Fruit fly (Drosophila melanogaster) whole organism, embryonic: ENCODE measurements around the gene CG33511.

Experiments used
- Aef1 ChIP-seq: fragments of 200-800 bp; sonication (Bioruptor generic); IDR thresholded peaks from 3 replicates; pipeline ENCODE4 v1.3.6; 2022; ENCODE audit warnings: missing biosample characterization, missing genetic modification characterization
- Atf-2 ChIP-seq: fragments of 200-800 bp; sonication (Bioruptor generic); optimal IDR thresholded peaks from 2 replicates; lab custom pipeline; 2016; ENCODE audit warnings: missing biosample characterization, missing genetic modification characterization
- CG10543 ChIP-seq: fragments of 200-800 bp; sonication (Bioruptor generic); optimal IDR thresholded peaks from 3 replicates; lab custom pipeline; 2017; ENCODE audit warnings: missing biosample characterization, mild to moderate bottlenecking, missing genetic modification characterization, moderate library complexity
- CG10654 ChIP-seq: fragments of 200-800 bp; sonication (Bioruptor generic); optimal IDR thresholded peaks from 2 replicates; lab custom pipeline; 2016; ENCODE audit warnings: missing biosample characterization, missing genetic modification characterization
- CG12236 ChIP-seq: fragments of 200-800 bp; sonication (Bioruptor generic); optimal IDR thresholded peaks from 2 replicates; lab custom pipeline; 2016; ENCODE audit warnings: missing biosample characterization, missing genetic modification characterization
- CG12391 ChIP-seq: fragments of 200-800 bp; sonication (Bioruptor generic); optimal IDR thresholded peaks from 3 replicates; lab custom pipeline; 2018; ENCODE audit warnings: missing biosample characterization, mild to moderate bottlenecking, missing genetic modification characterization, moderate library complexity
- CG1832 ChIP-seq: fragments of 200-800 bp; sonication (Bioruptor generic); optimal IDR thresholded peaks from 2 replicates; lab custom pipeline; 2017; ENCODE audit warnings: missing biosample characterization, mild to moderate bottlenecking, missing genetic modification characterization, inconsistent platforms
- CG30431 ChIP-seq: fragments of 200-800 bp; sonication (Bioruptor generic); optimal IDR thresholded peaks from 2 replicates; lab custom pipeline; 2017; ENCODE audit warnings: missing biosample characterization, missing genetic modification characterization
- CG3281 ChIP-seq: fragments of 200-800 bp; sonication (Bioruptor generic); optimal IDR thresholded peaks from 3 replicates; lab custom pipeline; 2017; ENCODE audit warnings: missing biosample characterization, mild to moderate bottlenecking, missing genetic modification characterization
- CG34376 ChIP-seq: fragments of 200-800 bp; sonication (Bioruptor generic); optimal IDR thresholded peaks from 2 replicates; lab custom pipeline; 2018; ENCODE audit warnings: missing biosample characterization, mild to moderate bottlenecking, missing genetic modification characterization
- CG8281 ChIP-seq: fragments of 200-800 bp; sonication (Bioruptor generic); optimal IDR thresholded peaks from 2 replicates; lab custom pipeline; 2018; ENCODE audit warnings: missing biosample characterization, mild to moderate bottlenecking, missing genetic modification characterization, moderate library complexity
- CG8478 ChIP-seq: fragments of >200 bp; optimal IDR thresholded peaks from 2 replicates; lab custom pipeline; 2018
- CG8924 ChIP-seq: fragments of 200-800 bp; optimal IDR thresholded peaks from 3 replicates; lab custom pipeline; 2019; ENCODE audit warnings: missing biosample characterization, mild to moderate bottlenecking, missing genetic modification characterization, moderate library complexity
- CG9797 ChIP-seq: fragments of 200-800 bp; sonication (Bioruptor generic); optimal IDR thresholded peaks from 3 replicates; lab custom pipeline; 2018; ENCODE audit warnings: missing biosample characterization, mild to moderate bottlenecking, missing genetic modification characterization
- D ChIP-seq, 2 experiments: fragments of 200-800 bp in 1 of 2; fragments of >200 bp in 1 of 2; sonication (Bioruptor generic) in 1 of 2; optimal IDR thresholded peaks; 2 replicates in 1 of 2; 3 replicates in 1 of 2; lab custom pipeline; 2017; ENCODE audit warnings: mild to moderate bottlenecking in 1 of 2, missing biosample characterization in 1 of 2, missing genetic modification characterization in 1 of 2, missing genetic modification reagents in 1 of 2
- Dip3 ChIP-seq: fragments of 200-800 bp; sonication (Bioruptor generic); optimal IDR thresholded peaks from 3 replicates; lab custom pipeline; 2016; ENCODE audit warnings: missing biosample characterization, missing genetic modification characterization
- GATAe ChIP-seq: fragments of 200-800 bp; sonication (Bioruptor generic); conservative IDR thresholded peaks from 2 replicates; pipeline ENCODE4 v1.3.6; 2022; ENCODE audit warnings: missing biosample characterization, missing genetic modification characterization
- MTF-1 ChIP-seq: fragments of 200-800 bp; sonication (Bioruptor generic); optimal IDR thresholded peaks from 2 replicates; lab custom pipeline; 2018; ENCODE audit warnings: missing biosample characterization, mild to moderate bottlenecking, missing genetic modification characterization, borderline replicate concordance
- Sox100B ChIP-seq: fragments of 200-800 bp; sonication (Bioruptor generic); optimal IDR thresholded peaks from 3 replicates; lab custom pipeline; 2018; ENCODE audit warnings: missing biosample characterization, mild to moderate bottlenecking, missing genetic modification characterization
- Vsx1 ChIP-seq: fragments of 200-800 bp; sonication (Bioruptor generic); optimal IDR thresholded peaks from 2 replicates; lab custom pipeline; 2017; ENCODE audit warnings: missing biosample characterization, mild to moderate bottlenecking, missing genetic modification characterization, missing genetic modification reagents
- ato ChIP-seq: fragments of 200-800 bp; sonication (Bioruptor generic); IDR thresholded peaks from 2 replicates; pipeline ENCODE4 v1.3.6; 2022; ENCODE audit warnings: missing biosample characterization, missing genetic modification characterization; ENCODE audit not compliant: partially characterized antibody
- cas ChIP-seq: fragments of 200-800 bp; sonication (Bioruptor generic); IDR thresholded peaks from 2 replicates; pipeline ENCODE4 v1.3.6; 2022; ENCODE audit warnings: missing biosample characterization, missing genetic modification characterization
- caup ChIP-seq: fragments of 200-800 bp; sonication (Bioruptor generic); optimal IDR thresholded peaks from 3 replicates; lab custom pipeline; 2017; ENCODE audit warnings: missing biosample characterization, mild to moderate bottlenecking, missing genetic modification characterization, moderate library complexity; ENCODE audit not compliant: severe bottlenecking
- chn ChIP-seq: fragments of 200-800 bp; sonication (Bioruptor generic); optimal IDR thresholded peaks from 2 replicates; lab custom pipeline; 2016; ENCODE audit warnings: missing biosample characterization, missing genetic modification characterization
- crol ChIP-seq: fragments of 200-800 bp; sonication (Bioruptor generic); IDR thresholded peaks from 2 replicates; pipeline ENCODE4 v1.3.6; 2022; ENCODE audit warnings: missing biosample characterization, missing genetic modification characterization
- disco-r ChIP-seq: fragments of 200-800 bp; sonication (Bioruptor generic); optimal IDR thresholded peaks from 2 replicates; lab custom pipeline; 2016; ENCODE audit warnings: missing biosample characterization, missing genetic modification characterization
- dpn ChIP-seq, 2 experiments: fragments of 200-800 bp; sonication (Bioruptor generic); optimal IDR thresholded peaks; 3 replicates each; lab custom pipeline; 2016; ENCODE audit warnings: missing biosample characterization in 2 of 2, missing genetic modification characterization in 2 of 2
- eve ChIP-seq, 2 experiments: fragments of >200 bp; optimal IDR thresholded peaks; 2 replicates each; lab custom pipeline; 2017; ENCODE audit warnings: missing biosample characterization in 2 of 2, missing genetic modification characterization in 2 of 2
- exex ChIP-seq: fragments of 200-800 bp; sonication (Bioruptor generic); optimal IDR thresholded peaks from 4 replicates; lab custom pipeline; 2018; ENCODE audit warnings: missing biosample characterization, mild to moderate bottlenecking, missing genetic modification characterization, moderate library complexity
- grn ChIP-seq: fragments of 200-800 bp; sonication (Bioruptor generic); optimal IDR thresholded peaks from 3 replicates; lab custom pipeline; 2017; ENCODE audit warnings: missing biosample characterization, missing genetic modification characterization
- lab ChIP-seq: fragments of 200-800 bp; sonication (Bioruptor generic); optimal IDR thresholded peaks from 3 replicates; lab custom pipeline; 2017; ENCODE audit warnings: missing biosample characterization, missing genetic modification characterization, mild to moderate bottlenecking, moderate library complexity, missing genetic modification reagents
- lilli ChIP-seq: fragments of 200-800 bp; sonication (Bioruptor generic); optimal IDR thresholded peaks from 3 replicates; lab custom pipeline; 2016; ENCODE audit warnings: missing biosample characterization, missing genetic modification characterization
- mirr ChIP-seq: fragments of 200-800 bp; sonication (Bioruptor generic); optimal IDR thresholded peaks from 3 replicates; lab custom pipeline; 2018; ENCODE audit warnings: missing biosample characterization, mild to moderate bottlenecking, missing genetic modification characterization
- odd ChIP-seq: fragments of 200-800 bp; sonication (Bioruptor generic); optimal IDR thresholded peaks from 2 replicates; lab custom pipeline; 2017; ENCODE audit warnings: missing biosample characterization, mild to moderate bottlenecking, missing genetic modification characterization
- onecut ChIP-seq: fragments of 200-800 bp; sonication (Bioruptor generic); IDR thresholded peaks from 2 replicates; pipeline ENCODE4 v1.3.6; 2022; ENCODE audit warnings: missing biosample characterization, missing genetic modification characterization
- pfk ChIP-seq: fragments of 200-800 bp; sonication (Bioruptor generic); optimal IDR thresholded peaks from 2 replicates; lab custom pipeline; 2018; ENCODE audit warnings: missing biosample characterization, mild to moderate bottlenecking, missing genetic modification characterization, moderate library complexity
- prd ChIP-seq, 3 experiments: fragments of >200 bp in 2 of 3; fragments of 200-800 bp in 1 of 3; sonication (Bioruptor generic) in 1 of 3; optimal IDR thresholded peaks in 2 of 3; IDR thresholded peaks in 1 of 3; 2 replicates in 2 of 3; 3 replicates in 1 of 3; pipeline versions ENCODE4 v1.3.6 to Lab custom; 2017 to 2022; ENCODE audit warnings: missing biosample characterization in 1 of 3, missing genetic modification characterization in 1 of 3
- sens ChIP-seq: fragments of 200-800 bp; sonication (Bioruptor generic); peaks from one replicate; lab custom pipeline; 2016; ENCODE audit warnings: missing biosample characterization, missing genetic modification characterization
- sens-2 ChIP-seq: fragments of 200-800 bp; sonication (Bioruptor generic); IDR thresholded peaks from 2 replicates; pipeline ENCODE4 v1.3.6; 2022; ENCODE audit warnings: missing biosample characterization, missing genetic modification characterization
- sug ChIP-seq: fragments of 200-800 bp; optimal IDR thresholded peaks from 2 replicates; lab custom pipeline; 2019; ENCODE audit warnings: missing biosample characterization, mild to moderate bottlenecking, missing genetic modification characterization, moderate library complexity
- trem ChIP-seq: fragments of 200-800 bp; optimal IDR thresholded peaks from 3 replicates; lab custom pipeline; 2019; ENCODE audit warnings: missing biosample characterization, mild to moderate bottlenecking, missing genetic modification characterization, moderate library complexity
- vnd ChIP-seq: fragments of 200-800 bp; sonication (Bioruptor generic); IDR thresholded peaks from 3 replicates; pipeline ENCODE4 v1.3.6; 2022; ENCODE audit warnings: missing biosample characterization, missing genetic modification characterization; ENCODE audit not compliant: partially characterized antibody

CG33511 gene

DNA sequence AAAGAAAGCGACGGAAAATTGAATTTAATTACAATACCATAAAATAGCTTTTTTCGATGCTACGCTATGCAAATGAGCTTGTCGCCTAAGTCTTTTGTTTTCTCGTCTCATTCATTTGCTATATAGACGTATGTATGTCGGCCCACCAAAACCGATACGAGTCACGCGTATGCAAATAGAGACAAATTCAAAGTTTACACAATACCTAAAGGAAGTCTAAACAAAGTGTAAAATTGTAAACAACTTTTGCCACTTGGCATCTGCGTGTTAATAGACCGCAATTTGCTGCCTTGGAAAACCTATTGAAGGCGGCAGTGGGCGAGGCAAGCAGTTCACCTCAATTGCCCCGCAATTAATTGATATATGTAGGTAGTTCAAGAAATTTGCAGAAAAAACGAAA is 19.7 kb downstream of the CG33511 start (continued):
- TF ChIP-seq trem (tag; lab: Kevin White, UChicago) = no peak

dm6 chr2L:21061591-21061990 is 20.7 kb downstream of the CG33511 start:
- TF ChIP-seq CG8924 (tag; lab: Kevin White, UChicago) (no peak), pfk (no peak), Atf-2 (GFP tag; lab: Kevin White, UChicago) (no peak), chn (GFP tag; lab: Kevin White, UChicago) (no peak), CG9797 (GFP tag; lab: Kevin White, UChicago) (no peak)

DNA sequence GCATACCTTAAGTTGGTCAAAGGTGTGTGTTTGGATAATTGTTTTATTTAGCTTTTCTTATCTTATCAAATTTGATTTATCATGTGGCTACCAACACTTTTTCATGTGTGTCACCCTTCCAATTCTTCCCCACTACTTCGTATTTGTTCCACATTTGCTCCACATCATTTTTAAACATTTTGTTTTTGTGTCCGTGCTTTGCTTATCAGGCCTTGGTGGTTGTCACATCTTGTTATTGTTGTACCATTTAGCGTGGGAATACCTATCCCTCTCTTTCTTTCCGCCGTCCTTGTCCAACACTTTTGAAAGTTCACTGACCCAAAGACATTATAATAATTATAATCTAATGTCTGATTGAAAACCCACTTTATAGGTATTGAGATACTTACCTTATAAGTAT is 28.7 kb downstream of the CG33511 start:
- no peak for TF ChIP-seq CG30431 (GFP tag; lab: Kevin White, UChicago)
- peak; percentile 69 for TF ChIP-seq mirr
- peak; percentile 1 for TF ChIP-seq caup
- TF ChIP-seq CG12236 (GFP tag; lab: Kevin White, UChicago) = no peak
- no peak for TF ChIP-seq CG9797 (GFP tag; lab: Kevin White, UChicago)
- TF ChIP-seq crol = peak; percentile 43; the same call in 1 of the 2 replicates
- TF ChIP-seq lab (GFP tag; lab: Kevin White, UChicago) = peak; percentile 38
- TF ChIP-seq D (optimal IDR thresholded peaks at IDR 0.05; lab: Kevin White, UChicago) = no peak
- no peak for TF ChIP-seq D (GFP tag; optimal IDR thresholded peaks at IDR 0.05; lab: Kevin White, UChicago)
- TF ChIP-seq GATAe (GFP tag; lab: Robert Waterston, UW) = peak; percentile 48
- peak; percentile 80 for TF ChIP-seq exex (tag; lab: Kevin White, UChicago)
- TF ChIP-seq sens = peak; percentile 75
- TF ChIP-seq CG8281 = no peak
- no peak for TF ChIP-seq odd (GFP tag; lab: Kevin White, UChicago)
- TF ChIP-seq dpn (GFP tag; optimal IDR thresholded peaks at IDR 0.05; lab: Kevin White, UChicago) = no peak
- peak; percentile 71 for TF ChIP-seq sug (tag; lab: Kevin White, UChicago)
- no peak for TF ChIP-seq CG1832 (GFP tag; lab: Kevin White, UChicago)
- TF ChIP-seq Sox100B = no peak
- TF ChIP-seq CG10543 (GFP tag; lab: Kevin White, UChicago) = peak; percentile 30
- no peak for TF ChIP-seq lilli (GFP tag; lab: Kevin White, UChicago)
- no peak for TF ChIP-seq Dip3 (GFP tag; lab: Kevin White, UChicago)
- peak; percentile 34 for TF ChIP-seq CG34376 (GFP tag; lab: Kevin White, UChicago)
- TF ChIP-seq sens-2 (GFP tag; lab: Robert Waterston, UW) = no peak
- no peak for TF ChIP-seq CG3281 (GFP tag; lab: Kevin White, UChicago)
- TF ChIP-seq prd (optimal IDR thresholded peaks at IDR 0.05; lab: Kevin White, UChicago) = no peak
- TF ChIP-seq prd (GFP tag; IDR thresholded peaks at IDR 0.05; lab: Robert Waterston, UW) = no peak
- TF ChIP-seq grn (GFP tag; lab: Kevin White, UChicago) = peak; percentile 33
- no peak for TF ChIP-seq CG10654 (GFP tag; lab: Kevin White, UChicago)
- no peak for TF ChIP-seq onecut (GFP tag; lab: Robert Waterston, UW)
- TF ChIP-seq Aef1 = peak; percentile 34; the same call in 1 of the 3 replicates
- TF ChIP-seq CG12391 (tag; lab: Kevin White, UChicago) = no peak
- TF ChIP-seq vnd = no peak
- no peak for TF ChIP-seq CG8478 (lab: Kevin White, UChicago)
- no peak for TF ChIP-seq MTF-1 (GFP tag; lab: Kevin White, UChicago)
- TF ChIP-seq cas (GFP tag; lab: Robert Waterston, UW) = no peak
- peak in 1 of 2 experiments; percentile 29 for TF ChIP-seq eve (GFP tag; optimal IDR thresholded peaks at IDR 0.05; lab: Kevin White, UChicago)
- no peak for TF ChIP-seq Vsx1 (GFP tag; lab: Kevin White, UChicago)
- no peak for TF ChIP-seq ato (GFP tag; lab: Robert Waterston, UW)
- no peak for TF ChIP-seq disco-r (GFP tag; lab: Kevin White, UChicago)
